Worm (Caenorhabditis elegans): ENCODE results near the gene ife-3.

The ife-3 gene

ce11 chrV:7778-8445 is at the start of gene ife-3 (continued):
- TF ChIP-seq ztf-28 (GFP tag; IDR thresholded peaks at IDR 0.05) (no peak), D2030.7 (GFP tag; IDR thresholded peaks at IDR 0.05) (no peak; the same call in 1 of the 2 replicates), K12H6.12 (tag; optimal IDR thresholded peaks at IDR 0.05) (no peak), attf-3 (GFP tag; conservative IDR thresholded peaks at IDR 0.05) (no peak), C06A6.2 (GFP tag; conservative IDR thresholded peaks at IDR 0.05) (no peak), snpc-3.4 (tag; optimal IDR thresholded peaks at IDR 0.05) (no peak), mcd-1 (GFP tag; IDR thresholded peaks at IDR 0.05) (no peak), Y53F4B.3 (GFP tag; IDR thresholded peaks at IDR 0.05) (no peak), aptf-2 (GFP tag; conservative IDR thresholded peaks at IDR 0.05) (no peak), Y56A3A.18 (GFP tag; IDR thresholded peaks at IDR 0.05) (no peak), nhr-90 (tag; optimal IDR thresholded peaks at IDR 0.05) (no peak), dpl-1 (GFP tag; optimal IDR thresholded peaks at IDR 0.05) (peak; percentile 87), efl-1 (GFP tag; optimal IDR thresholded peaks at IDR 0.05) (peak; percentile 88), sptf-2 (GFP tag; optimal IDR thresholded peaks at IDR 0.05) (no peak), ceh-58 (GFP tag; IDR thresholded peaks at IDR 0.05) (no peak), pha-4 (tag; optimal IDR thresholded peaks at IDR 0.05) (peak; percentile 1), snpc-4 (GFP tag; optimal IDR thresholded peaks at IDR 0.05) (no peak), snpc-4 (tag; optimal IDR thresholded peaks at IDR 0.05) (peak in 1 of 4 experiments; percentile 40), bed-2 (GFP tag; IDR thresholded peaks at IDR 0.05) (no peak), attf-5 (GFP tag; optimal IDR thresholded peaks at IDR 0.05) (no peak), F23B12.7 (tag; optimal IDR thresholded peaks at IDR 0.05; ENCODE audit: insufficient read depth) (peak; percentile 66), attf-6 (GFP tag; IDR thresholded peaks at IDR 0.05) (no peak), F55B11.4 (tag; optimal IDR thresholded peaks at IDR 0.05; ENCODE audit: borderline replicate concordance, insufficient read depth) (no peak), lsy-27 (tag; optimal IDR thresholded peaks at IDR 0.05; ENCODE audit: borderline replicate concordance, insufficient read depth) (no peak), ceh-27 (GFP tag; optimal IDR thresholded peaks at IDR 0.05) (no peak)

- no peak for TF ChIP-seq B0035.1 (tag; optimal IDR thresholded peaks at IDR 0.05)
- no peak for TF ChIP-seq mcd-1 (GFP tag; IDR thresholded peaks at IDR 0.05)
- no peak for TF ChIP-seq egrh-3 (GFP tag; IDR thresholded peaks at IDR 0.05)
- no peak for TF ChIP-seq repo-1 (tag; optimal IDR thresholded peaks at IDR 0.05)
- no peak for TF ChIP-seq ztf-28 (GFP tag; IDR thresholded peaks at IDR 0.05)
- no peak for TF ChIP-seq lsl-1 (GFP tag; optimal IDR thresholded peaks at IDR 0.05)
- TF ChIP-seq lin-40 (tag; optimal IDR thresholded peaks at IDR 0.05): no peak
- TF ChIP-seq dpff-1 (tag; optimal IDR thresholded peaks at IDR 0.05): no peak
- TF ChIP-seq unc-62 (GFP tag; optimal IDR thresholded peaks at IDR 0.05): no peak
- no peak for TF ChIP-seq ztf-26 (tag; optimal IDR thresholded peaks at IDR 0.05)
- no peak for TF ChIP-seq lir-1 (GFP tag; conservative IDR thresholded peaks at IDR 0.05)
- TF ChIP-seq madf-3 (GFP tag; IDR thresholded peaks at IDR 0.05): no peak
- TF ChIP-seq cebp-1 (GFP tag; IDR thresholded peaks at IDR 0.05): no peak
- TF ChIP-seq cebp-1 (tag; optimal IDR thresholded peaks at IDR 0.05): no peak
- TF ChIP-seq F52B5.7 (tag; optimal IDR thresholded peaks at IDR 0.05): no peak
- no peak for TF ChIP-seq Y79H2A.3 (GFP tag; conservative IDR thresholded peaks at IDR 0.05)
Observed at ce11 chrV:55946-56345, 48.3 kb upstream of the ife-3 start, which contains the start of gene srt-52. Gene srt-52, minus strand, starts transcription at chrV:56046.

Measured in whole organism, young adult.